Worm (Caenorhabditis elegans) whole organism, young adult: ENCODE measurements around the gene idpc-2.

ENCODE experiments used
- B0019.2 ChIP-seq: fragments of 200-800 bp; sonication (Bioruptor generic); conservative IDR thresholded peaks from 2 replicates; pipeline ENCODE4 v1.3.6; 2022; ENCODE audit warnings: missing genetic modification reagents, missing genetic modification characterization, missing compliant biosample characterization
- B0336.3 ChIP-seq: fragments of 200-800 bp; sonication (Bioruptor generic); IDR thresholded peaks from 2 replicates; pipeline ENCODE4 v1.3.6; 2022; ENCODE audit warnings: missing genetic modification characterization, missing compliant biosample characterization
- C06A6.2 ChIP-seq: fragments of 200-800 bp; sonication (Bioruptor generic); conservative IDR thresholded peaks from 2 replicates; pipeline ENCODE4 v1.3.6; 2022; ENCODE audit warnings: missing genetic modification characterization, missing compliant biosample characterization
- D2030.7 ChIP-seq: fragments of 200-800 bp; sonication (Bioruptor generic); IDR thresholded peaks from 2 replicates; pipeline ENCODE4 v1.3.6; 2022; ENCODE audit warnings: missing genetic modification reagents, missing genetic modification characterization, missing compliant biosample characterization
- F23B12.7 ChIP-seq: sonication (generic microtip); optimal IDR thresholded peaks from 2 replicates; lab custom pipeline; 2017; ENCODE audit warnings: missing genetic modification characterization, mild to moderate bottlenecking, missing compliant biosample characterization, antibody characterized with exemption, moderate library complexity; ENCODE audit not compliant: insufficient read depth
- F33H1.4 ChIP-seq: fragments of 200-800 bp; sonication (Bioruptor generic); IDR thresholded peaks from 2 replicates; pipeline ENCODE4 v1.3.6; 2022; ENCODE audit warnings: missing genetic modification reagents, missing genetic modification characterization, missing compliant biosample characterization
- F49E8.2 ChIP-seq: sonication (generic microtip); optimal IDR thresholded peaks from 3 replicates; lab custom pipeline; 2017; ENCODE audit warnings: missing genetic modification characterization, mild to moderate bottlenecking, missing compliant biosample characterization, antibody characterized with exemption, moderate library complexity; ENCODE audit not compliant: insufficient read depth
- F57A8.1 ChIP-seq: fragments of 200-800 bp; sonication (Bioruptor generic); optimal IDR thresholded peaks from 2 replicates; lab custom pipeline; 2018; ENCODE audit warnings: mild to moderate bottlenecking, missing genetic modification characterization, moderate library complexity, missing compliant biosample characterization
- F57C9.4 ChIP-seq: sonication (generic microtip); optimal IDR thresholded peaks from 2 replicates; lab custom pipeline; 2017; ENCODE audit warnings: mild to moderate bottlenecking, missing genetic modification characterization, missing compliant biosample characterization
- Y56A3A.18 ChIP-seq: fragments of 200-800 bp; sonication (Bioruptor generic); IDR thresholded peaks from 2 replicates; pipeline ENCODE4 v1.3.6; 2022; ENCODE audit warnings: missing genetic modification reagents, missing genetic modification characterization, missing compliant biosample characterization
- aptf-3 ChIP-seq: fragments of 200-800 bp; sonication (Bioruptor generic); IDR thresholded peaks from 2 replicates; pipeline ENCODE4 v1.3.6; 2022; ENCODE audit warnings: missing genetic modification characterization, missing compliant biosample characterization
- attf-3 ChIP-seq: fragments of 200-800 bp; sonication (Bioruptor generic); conservative IDR thresholded peaks from 2 replicates; pipeline ENCODE4 v1.3.6; 2022; ENCODE audit warnings: missing genetic modification reagents, missing genetic modification characterization, missing compliant biosample characterization
- cebp-2 ChIP-seq: fragments of 200-800 bp; sonication (Bioruptor generic); IDR thresholded peaks from 2 replicates; pipeline ENCODE4 v1.3.6; 2022; ENCODE audit warnings: missing genetic modification characterization, missing compliant biosample characterization
- ceh-100 ChIP-seq: fragments of 200-800 bp; sonication (Bioruptor generic); IDR thresholded peaks from 2 replicates; pipeline ENCODE4 v1.3.6; 2022; ENCODE audit warnings: missing genetic modification reagents, missing genetic modification characterization, missing compliant biosample characterization
- ceh-91 ChIP-seq: fragments of 200-800 bp; sonication (Bioruptor generic); IDR thresholded peaks from 2 replicates; pipeline ENCODE4 v1.3.6; 2022; ENCODE audit warnings: missing genetic modification reagents, missing genetic modification characterization, missing compliant biosample characterization
- die-1 ChIP-seq: sonication (generic microtip); optimal IDR thresholded peaks from 2 replicates; lab custom pipeline; 2016; ENCODE audit warnings: missing genotype, mild to moderate bottlenecking, missing genetic modification characterization, missing compliant biosample characterization
- dox-1 ChIP-seq: fragments of 200-800 bp; sonication (Bioruptor generic); IDR thresholded peaks from 2 replicates; pipeline ENCODE4 v1.3.6; 2022; ENCODE audit warnings: missing genetic modification reagents, missing genetic modification characterization, missing compliant biosample characterization
- dpl-1 ChIP-seq: fragments of 150-350 bp; optimal IDR thresholded peaks from 2 replicates; lab custom pipeline; 2014; ENCODE audit warnings: missing biosample characterization, missing genetic modification reagents, missing genetic modification characterization
- efl-1 ChIP-seq: fragments of 150-350 bp; optimal IDR thresholded peaks from 2 replicates; lab custom pipeline; 2014; ENCODE audit warnings: missing biosample characterization, missing genetic modification reagents, missing genetic modification characterization
- egl-18 ChIP-seq: fragments of 200-800 bp; sonication (Bioruptor generic); IDR thresholded peaks from 2 replicates; pipeline ENCODE4 v1.3.6; 2022; ENCODE audit warnings: missing genetic modification reagents, missing genetic modification characterization, missing compliant biosample characterization
- egrh-3 ChIP-seq: fragments of 200-800 bp; sonication (Bioruptor generic); IDR thresholded peaks from 2 replicates; pipeline ENCODE4 v1.3.6; 2022; ENCODE audit warnings: missing genetic modification reagents, missing genetic modification characterization, missing compliant biosample characterization
- hlh-12 ChIP-seq: sonication (generic microtip); optimal IDR thresholded peaks from 2 replicates; lab custom pipeline; 2016; ENCODE audit warnings: missing genetic modification characterization, missing compliant biosample characterization
- hmg-1.2 ChIP-seq: fragments of 200-800 bp; sonication (Bioruptor generic); IDR thresholded peaks from 2 replicates; pipeline ENCODE4 v1.3.6; 2022; ENCODE audit warnings: missing genetic modification reagents, missing genetic modification characterization, missing compliant biosample characterization
- lag-1 ChIP-seq: fragments of 200-800 bp; sonication (Bioruptor generic); IDR thresholded peaks from 2 replicates; pipeline ENCODE4 v1.3.6; 2022; ENCODE audit warnings: missing genetic modification reagents, missing genetic modification characterization, missing compliant biosample characterization
- lin-26 ChIP-seq: fragments of 200-800 bp; sonication (Bioruptor generic); IDR thresholded peaks from 2 replicates; pipeline ENCODE4 v1.3.6; 2022; ENCODE audit warnings: missing genetic modification reagents, missing genetic modification characterization, missing compliant biosample characterization
- lin-35 ChIP-seq, 3 experiments: fragments of 150-350 bp in 2 of 3; sonication (generic microtip) in 1 of 3; optimal IDR thresholded peaks; 2 replicates each; lab custom pipeline; 2014 to 2018; ENCODE audit warnings: missing biosample characterization in 3 of 3, missing genetic modification characterization in 3 of 3, missing genetic modification reagents in 3 of 3
- madf-10 ChIP-seq: sonication (generic microtip); optimal IDR thresholded peaks from 2 replicates; lab custom pipeline; 2016; ENCODE audit warnings: mild to moderate bottlenecking, missing genetic modification characterization, missing compliant biosample characterization
- madf-3 ChIP-seq: fragments of 200-800 bp; sonication (Bioruptor generic); IDR thresholded peaks from 2 replicates; pipeline ENCODE4 v1.3.6; 2022; ENCODE audit warnings: missing genetic modification reagents, missing genetic modification characterization, missing compliant biosample characterization
- mcd-1 ChIP-seq: fragments of 200-800 bp; sonication (Bioruptor generic); IDR thresholded peaks from 2 replicates; pipeline ENCODE4 v1.3.6; 2022; ENCODE audit warnings: missing genetic modification reagents, missing genetic modification characterization, missing compliant biosample characterization
- mel-28 ChIP-seq: sonication (generic microtip); optimal IDR thresholded peaks from 2 replicates; lab custom pipeline; 2016; ENCODE audit warnings: borderline replicate concordance, mild to moderate bottlenecking, missing genetic modification characterization, missing compliant biosample characterization
- mxl-1 ChIP-seq: sonication (generic microtip); optimal IDR thresholded peaks from 2 replicates; lab custom pipeline; 2016; ENCODE audit warnings: missing genetic modification characterization, missing compliant biosample characterization
- nfya-1 ChIP-seq: sonication (generic microtip); optimal IDR thresholded peaks from 2 replicates; lab custom pipeline; 2017; ENCODE audit warnings: antibody characterized with exemption, missing compliant biosample characterization, missing genetic modification characterization, borderline replicate concordance; ENCODE audit not compliant: insufficient read depth
- nfya-2 ChIP-seq: fragments of 200-800 bp; sonication (Bioruptor generic); IDR thresholded peaks from 2 replicates; pipeline ENCODE4 v1.3.6; 2022; ENCODE audit warnings: missing genetic modification reagents, missing genetic modification characterization, missing compliant biosample characterization
- nhr-80 ChIP-seq: sonication (generic microtip); optimal IDR thresholded peaks from 2 replicates; lab custom pipeline; 2016; ENCODE audit warnings: missing genetic modification characterization, missing compliant biosample characterization
- pha-4 ChIP-seq: fragments of 150-350 bp; sonication (generic microtip); optimal IDR thresholded peaks from 2 replicates; lab custom pipeline; 2014; ENCODE audit warnings: missing biosample characterization, missing genetic modification reagents, missing genetic modification characterization
- rcor-1 ChIP-seq: fragments of 200-800 bp; sonication (Bioruptor generic); IDR thresholded peaks from 2 replicates; pipeline ENCODE4 v1.3.6; 2022; ENCODE audit warnings: missing genetic modification reagents, missing genetic modification characterization, missing compliant biosample characterization
- repo-1 ChIP-seq: sonication (generic microtip); optimal IDR thresholded peaks from 2 replicates; lab custom pipeline; 2017; ENCODE audit warnings: mild to moderate bottlenecking, missing genetic modification characterization, missing compliant biosample characterization
- sdz-38 ChIP-seq: sonication (generic microtip); optimal IDR thresholded peaks from 2 replicates; lab custom pipeline; 2016; ENCODE audit warnings: missing genotype, missing genetic modification characterization, missing compliant biosample characterization
- snpc-1.1 ChIP-seq: sonication (generic microtip); optimal IDR thresholded peaks from 2 replicates; lab custom pipeline; 2017; ENCODE audit warnings: missing genetic modification characterization, mild to moderate bottlenecking, missing compliant biosample characterization, antibody characterized with exemption, moderate library complexity, missing genotype, missing genetic modification reagents; ENCODE audit not compliant: insufficient read depth
- somi-1 ChIP-seq: fragments of 200-800 bp; sonication (Bioruptor generic); optimal IDR thresholded peaks from 2 replicates; lab custom pipeline; 2018; ENCODE audit warnings: mild to moderate bottlenecking, missing genetic modification characterization, missing compliant biosample characterization
- tbp1 ChIP-seq: fragments of 200-800 bp; sonication (Bioruptor generic); optimal IDR thresholded peaks from 2 replicates; lab custom pipeline; 2018; ENCODE audit warnings: mild to moderate bottlenecking, missing genetic modification characterization, missing compliant biosample characterization
- tlf-1 ChIP-seq: fragments of 200-800 bp; sonication (Bioruptor generic); optimal IDR thresholded peaks from 2 replicates; lab custom pipeline; 2018; ENCODE audit warnings: mild to moderate bottlenecking, missing genetic modification characterization, missing compliant biosample characterization
- ztf-22 ChIP-seq: fragments of 200-800 bp; sonication (Bioruptor generic); optimal IDR thresholded peaks from 2 replicates; lab custom pipeline; 2018; ENCODE audit warnings: mild to moderate bottlenecking, missing genetic modification characterization, moderate library complexity, missing compliant biosample characterization
- ztf-26 ChIP-seq: sonication (generic microtip); optimal IDR thresholded peaks from 2 replicates; lab custom pipeline; 2017; ENCODE audit warnings: missing genetic modification characterization, missing compliant biosample characterization
- ztf-6 ChIP-seq: fragments of 200-800 bp; sonication (Bioruptor generic); IDR thresholded peaks from 2 replicates; pipeline ENCODE4 v1.3.6; 2022; ENCODE audit warnings: missing genetic modification reagents, missing genetic modification characterization, missing compliant biosample characterization

Gene idpc-2

DNA sequence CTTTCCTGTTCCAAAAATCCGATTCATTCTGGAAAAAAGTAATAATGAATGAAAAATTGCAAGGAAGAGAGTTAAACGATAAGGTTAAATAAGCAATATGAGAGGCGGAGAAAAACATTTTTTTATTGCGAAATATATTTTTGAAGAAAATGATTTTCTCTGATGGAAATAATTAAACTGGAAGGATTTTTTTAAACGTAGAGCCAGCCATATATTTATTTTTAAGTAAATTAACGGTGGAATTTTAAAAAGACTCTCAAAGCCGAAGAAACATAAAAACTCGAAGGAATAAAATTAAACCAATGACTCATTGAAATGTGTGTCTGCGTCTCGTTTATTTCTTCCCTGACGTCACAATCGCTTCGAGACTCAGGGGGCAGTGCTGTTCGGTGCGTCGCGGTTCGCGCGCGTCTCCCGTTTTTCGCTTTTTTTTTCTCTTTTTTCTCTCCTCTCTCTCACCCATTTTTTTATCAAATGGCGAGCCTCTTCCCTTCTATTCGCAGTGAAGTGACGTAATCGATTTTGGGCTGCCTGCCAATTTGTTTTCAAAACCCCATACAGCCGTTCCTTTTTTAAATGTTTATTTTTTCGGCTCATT lies 14.9 kb downstream of the idpc-2 start, which contains the start of gene vps-60 (continued):
- TF ChIP-seq F33H1.4 (GFP tag; lab: Robert Waterston, UW) (peak; percentile 92), hlh-12 (tag; lab: Kevin White, UChicago) (no peak), nhr-80 (tag; lab: Kevin White, UChicago) (peak; percentile 92), ceh-91 (peak; percentile 75), snpc-1.1 (tag; lab: Kevin White, UChicago) (peak; percentile 45), egl-18 (GFP tag; lab: Robert Waterston, UW) (0 out of 2 replicates have a peak, but pooled peaks have one; percentile 29), sdz-38 (tag; lab: Kevin White, UChicago) (no peak), C06A6.2 (peak; percentile 71; the same call in 1 of the 2 replicates), rcor-1 (GFP tag; lab: Robert Waterston, UW) (peak; percentile 66), F57C9.4 (tag; lab: Kevin White, UChicago) (no peak), nfya-2 (no peak), ztf-6 (GFP tag; lab: Robert Waterston, UW) (no peak), Y56A3A.18 (GFP tag; lab: Robert Waterston, UW) (peak; percentile 70; the same call in 1 of the 2 replicates), F57A8.1 (GFP tag; lab: Kevin White, UChicago) (no peak), dox-1 (GFP tag; lab: Robert Waterston, UW) (peak; percentile 89), lag-1 (no peak), ztf-26 (tag; lab: Kevin White, UChicago) (peak; percentile 90), F49E8.2 (peak; percentile 61), madf-3 (GFP tag; lab: Robert Waterston, UW) (peak; percentile 99), efl-1 (peak; percentile 67), lin-35 (GFP tag; optimal IDR thresholded peaks at IDR 0.05; lab: Kevin White, UChicago) (peak; percentile 8 to 77 (median 10)), die-1 (peak; percentile 41), tlf-1 (peak; percentile 80), B0336.3 (GFP tag; lab: Robert Waterston, UW) (peak; percentile 85), hmg-1.2 (peak; percentile 77), nfya-1 (tag; lab: Kevin White, UChicago) (no peak), mel-28 (tag; lab: Kevin White, UChicago) (no peak), ceh-100 (GFP tag; lab: Robert Waterston, UW) (peak; percentile 57; the same call in 1 of the 2 replicates), pha-4 (tag; lab: Kevin White, UChicago) (peak; percentile 82), mxl-1 (tag; lab: Kevin White, UChicago) (no peak), D2030.7 (GFP tag; lab: Robert Waterston, UW) (peak; percentile 63), mcd-1 (GFP tag; lab: Robert Waterston, UW) (peak; percentile 82), cebp-2 (GFP tag; lab: Robert Waterston, UW) (no peak), B0019.2 (GFP tag; lab: Robert Waterston, UW) (no peak), somi-1 (GFP tag; lab: Kevin White, UChicago) (peak; percentile 74), egrh-3 (GFP tag; lab: Robert Waterston, UW) (peak; percentile 59), dpl-1 (GFP tag; lab: Kevin White, UChicago) (peak; percentile 70), F23B12.7 (peak; percentile 51), ztf-22 (GFP tag; lab: Kevin White, UChicago) (peak; percentile 63), lin-26 (peak; percentile 55), aptf-3 (GFP tag; lab: Robert Waterston, UW) (no peak), attf-3 (GFP tag; lab: Robert Waterston, UW) (peak; percentile 50; the same call in 1 of the 2 replicates), repo-1 (tag; lab: Kevin White, UChicago) (peak; percentile 20), madf-10 (peak; percentile 98), tbp1 (GFP tag; lab: Kevin White, UChicago) (peak; percentile 70)
